Fruit fly (Drosophila melanogaster): ENCODE results near the gene Ssdp.
A peak's percentile ranks its signal among the peaks of the same experiment; 100 is the strongest.

Ssdp gene

dm6 chr3R:18198518-18199118 lies 777 bp downstream of the Ssdp start (continued):
- TF ChIP-seq kah (GFP tag; optimal IDR thresholded peaks at IDR 0.05) (peak; percentile 60), CG3407 (GFP tag; optimal IDR thresholded peaks at IDR 0.05) (peak; percentile 55), CG32532 (GFP tag; IDR thresholded peaks at IDR 0.05) (no peak), abd-A (tag; optimal IDR thresholded peaks at IDR 0.05) (peak; percentile 4), emc (GFP tag; optimal IDR thresholded peaks at IDR 0.05) (no peak), CG14710 (tag; optimal IDR thresholded peaks at IDR 0.05) (peak; percentile 39), Max (GFP tag; optimal IDR thresholded peaks at IDR 0.05) (peak; percentile 4), Dek (tag; optimal IDR thresholded peaks at IDR 0.05) (no peak), oc (tag; optimal IDR thresholded peaks at IDR 0.05) (no peak), dm (GFP tag; optimal IDR thresholded peaks at IDR 0.05) (no peak), bbx (GFP tag; IDR thresholded peaks at IDR 0.05; ENCODE audit: partially characterized antibody) (no peak), CrebB (tag; optimal IDR thresholded peaks at IDR 0.05) (peak; percentile 77), Dip3 (GFP tag; optimal IDR thresholded peaks at IDR 0.05) (no peak), CG14667 (GFP tag; IDR thresholded peaks at IDR 0.05) (no peak), CG15479 (GFP tag; optimal IDR thresholded peaks at IDR 0.05) (peak; percentile 98), CG8944 (GFP tag; optimal IDR thresholded peaks at IDR 0.05) (no peak), corto (GFP tag; optimal IDR thresholded peaks at IDR 0.05) (peak; percentile 18), Side (GFP tag; optimal IDR thresholded peaks at IDR 0.05) (peak; percentile 22), MTF-1 (GFP tag; optimal IDR thresholded peaks at IDR 0.05; ENCODE audit: borderline replicate concordance) (peak; percentile 48), CG9215 (GFP tag; IDR thresholded peaks at IDR 0.05) (no peak), D19B (GFP tag; optimal IDR thresholded peaks at IDR 0.05) (no peak), org-1 (GFP tag; optimal IDR thresholded peaks at IDR 0.05) (peak; percentile 67), slbo (GFP tag; IDR thresholded peaks at IDR 0.05) (no peak), exex (tag; optimal IDR thresholded peaks at IDR 0.05) (no peak), CG11398 (GFP tag; optimal IDR thresholded peaks at IDR 0.05) (peak; percentile 63), lbe (GFP tag; optimal IDR thresholded peaks at IDR 0.05) (peak; percentile 73), D (optimal IDR thresholded peaks at IDR 0.05) (peak; percentile 52), D (GFP tag; optimal IDR thresholded peaks at IDR 0.05) (peak; percentile 32), CG12744 (GFP tag; optimal IDR thresholded peaks at IDR 0.05) (peak; percentile 39), prd (optimal IDR thresholded peaks at IDR 0.05) (no peak), prd (GFP tag; IDR thresholded peaks at IDR 0.05) (no peak), Bdp1 (GFP tag; optimal IDR thresholded peaks at IDR 0.05) (peak; percentile 37), CG1647 (GFP tag; optimal IDR thresholded peaks at IDR 0.05) (no peak), Rx (GFP tag; IDR thresholded peaks at IDR 0.05) (no peak), CG8388 (GFP tag; optimal IDR thresholded peaks at IDR 0.05) (no peak), Nf-YC (tag; optimal IDR thresholded peaks at IDR 0.05) (no peak), sima (GFP tag; optimal IDR thresholded peaks at IDR 0.05) (peak; percentile 16), CG8290 (GFP tag; optimal IDR thresholded peaks at IDR 0.05) (no peak), CG8290 (tag; optimal IDR thresholded peaks at IDR 0.05) (peak; percentile 52 to 69), CG16779 (GFP tag; IDR thresholded peaks at IDR 0.05) (no peak), sob (GFP tag; IDR thresholded peaks at IDR 0.05) (no peak), Xrp1 (GFP tag; IDR thresholded peaks at IDR 0.05) (no peak), nerfin-1 (tag; optimal IDR thresholded peaks at IDR 0.05) (peak; percentile 71), CG13424 (tag; optimal IDR thresholded peaks at IDR 0.05) (peak; percentile 48), da (GFP tag; optimal IDR thresholded peaks at IDR 0.05) (peak; percentile 49), stwl (tag; optimal IDR thresholded peaks at IDR 0.05) (no peak), CG4424 (GFP tag; optimal IDR thresholded peaks at IDR 0.05) (no peak), CG12769 (tag; optimal IDR thresholded peaks at IDR 0.05) (peak; percentile 34), Doc3 (GFP tag; IDR thresholded peaks at IDR 0.05; ENCODE audit: partially characterized antibody) (no peak), h (optimal IDR thresholded peaks at IDR 0.05) (no peak), NK7.1 (GFP tag; optimal IDR thresholded peaks at IDR 0.05) (peak; percentile 42), CG11085 (GFP tag; IDR thresholded peaks at IDR 0.05) (no peak)

Measured in whole organism, embryonic.